Worm (Caenorhabditis elegans) whole organism, late embryonic: ENCODE results near the gene F56C9.10.

Experiments used
- C38D4.7 ChIP-seq: fragments of 200-800 bp; sonication (Bioruptor generic); optimal IDR thresholded peaks from 2 replicates; lab custom pipeline; 2018; ENCODE audit warnings: mild to moderate bottlenecking, missing genetic modification characterization, moderate library complexity, missing compliant biosample characterization
- F13H6.1 ChIP-seq: sonication (generic microtip); optimal IDR thresholded peaks from 2 replicates; lab custom pipeline; 2016; ENCODE audit warnings: missing genetic modification characterization, missing compliant biosample characterization
- K02D7.2 ChIP-seq: sonication (generic microtip); optimal IDR thresholded peaks from 2 replicates; lab custom pipeline; 2017; ENCODE audit warnings: mild to moderate bottlenecking, missing genetic modification characterization, missing compliant biosample characterization
- K09A11.1 ChIP-seq: sonication (generic microtip); optimal IDR thresholded peaks from 2 replicates; lab custom pipeline; 2017; ENCODE audit warnings: antibody characterized with exemption, mild to moderate bottlenecking, missing genetic modification characterization, missing compliant biosample characterization; ENCODE audit not compliant: insufficient read depth
- T23F11.4 ChIP-seq: fragments of 200-800 bp; sonication (Bioruptor generic); optimal IDR thresholded peaks from 2 replicates; lab custom pipeline; 2018; ENCODE audit warnings: mild to moderate bottlenecking, missing genetic modification characterization, missing compliant biosample characterization
- Y22D7AL.16 ChIP-seq: sonication (generic microtip); optimal IDR thresholded peaks from 2 replicates; lab custom pipeline; 2016; ENCODE audit warnings: missing genetic modification characterization, missing compliant biosample characterization
- ama-1 ChIP-seq: fragments of 150-350 bp; optimal IDR thresholded peaks from 2 replicates; lab custom pipeline; 2014
- ceh-18 ChIP-seq: sonication (generic microtip); optimal IDR thresholded peaks from 2 replicates; lab custom pipeline; 2016; ENCODE audit warnings: missing genetic modification characterization, missing compliant biosample characterization
- ceh-19 ChIP-seq: fragments of 200-800 bp; sonication (Bioruptor generic); optimal IDR thresholded peaks from 2 replicates; lab custom pipeline; 2018; ENCODE audit warnings: mild to moderate bottlenecking, missing genetic modification characterization, missing compliant biosample characterization
- ceh-22 ChIP-seq: sonication (generic microtip); optimal IDR thresholded peaks from 2 replicates; lab custom pipeline; 2017; ENCODE audit warnings: missing biosample characterization, missing genetic modification characterization
- ceh-24 ChIP-seq: sonication (generic microtip); optimal IDR thresholded peaks from 2 replicates; lab custom pipeline; 2016; ENCODE audit warnings: mild to moderate bottlenecking, missing genetic modification characterization, missing compliant biosample characterization
- ceh-30 ChIP-seq: fragments of 150-350 bp; optimal IDR thresholded peaks from 2 replicates; lab custom pipeline; 2014; ENCODE audit warnings: missing biosample characterization, missing genetic modification characterization
- ceh-9 ChIP-seq: sonication (generic microtip); optimal IDR thresholded peaks from 2 replicates; lab custom pipeline; 2016; ENCODE audit warnings: mild to moderate bottlenecking, missing genetic modification characterization, inconsistent platforms, missing compliant biosample characterization
- che-1 ChIP-seq: sonication (generic microtip); optimal IDR thresholded peaks from 2 replicates; lab custom pipeline; 2016; ENCODE audit warnings: mild to moderate bottlenecking, missing genetic modification characterization, missing compliant biosample characterization
- dve-1 ChIP-seq: sonication (generic microtip); optimal IDR thresholded peaks from 2 replicates; lab custom pipeline; 2017; ENCODE audit warnings: antibody characterized with exemption, mild to moderate bottlenecking, missing genetic modification characterization, missing compliant biosample characterization
- ets-4 ChIP-seq: sonication (generic microtip); optimal IDR thresholded peaks from 2 replicates; lab custom pipeline; 2016; ENCODE audit warnings: missing genetic modification characterization, missing compliant biosample characterization
- eyg-1 ChIP-seq: sonication (generic microtip); optimal IDR thresholded peaks from 2 replicates; lab custom pipeline; 2016; ENCODE audit warnings: missing genotype, missing genetic modification characterization, missing compliant biosample characterization
- fax-1 ChIP-seq: sonication (generic microtip); optimal IDR thresholded peaks from 2 replicates; lab custom pipeline; 2016; ENCODE audit warnings: missing genotype, missing genetic modification characterization, missing compliant biosample characterization
- fkh-6 ChIP-seq: sonication (generic microtip); optimal IDR thresholded peaks from 2 replicates; lab custom pipeline; 2016; ENCODE audit warnings: missing genetic modification characterization, missing compliant biosample characterization
- gmeb-2 ChIP-seq: sonication (generic microtip); optimal IDR thresholded peaks from 2 replicates; lab custom pipeline; 2016; ENCODE audit warnings: missing genetic modification characterization, inconsistent platforms, missing compliant biosample characterization
- hlh-13 ChIP-seq: fragments of 200-800 bp; sonication (Bioruptor generic); optimal IDR thresholded peaks from 2 replicates; lab custom pipeline; 2018; ENCODE audit warnings: mild to moderate bottlenecking, missing genetic modification characterization, missing compliant biosample characterization
- hlh-15 ChIP-seq: sonication (generic microtip); optimal IDR thresholded peaks from 2 replicates; lab custom pipeline; 2016; ENCODE audit warnings: missing genetic modification characterization, missing compliant biosample characterization
- madf-2 ChIP-seq: sonication (generic microtip); optimal IDR thresholded peaks from 2 replicates; lab custom pipeline; 2017; ENCODE audit warnings: missing genetic modification characterization, missing compliant biosample characterization
- nhr-11 ChIP-seq: fragments of 150-350 bp; optimal IDR thresholded peaks from 2 replicates; lab custom pipeline; 2014; ENCODE audit warnings: missing biosample characterization, missing genetic modification characterization
- odd-2 ChIP-seq: sonication (generic microtip); optimal IDR thresholded peaks from 2 replicates; lab custom pipeline; 2017; ENCODE audit warnings: antibody characterized with exemption, mild to moderate bottlenecking, missing genetic modification characterization, missing compliant biosample characterization
- pat-9 ChIP-seq: fragments of 200-800 bp; sonication (Bioruptor generic); optimal IDR thresholded peaks from 2 replicates; lab custom pipeline; 2018; ENCODE audit warnings: mild to moderate bottlenecking, missing genetic modification characterization, moderate library complexity, missing compliant biosample characterization
- pax-1 ChIP-seq: fragments of 150-350 bp; optimal IDR thresholded peaks from 2 replicates; lab custom pipeline; 2014; ENCODE audit warnings: missing biosample characterization, missing genetic modification characterization
- pha-2 ChIP-seq: sonication (generic microtip); optimal IDR thresholded peaks from 2 replicates; lab custom pipeline; 2017; ENCODE audit warnings: mild to moderate bottlenecking, missing genetic modification characterization, missing compliant biosample characterization
- pha-4 ChIP-seq: fragments of 150-350 bp; optimal IDR thresholded peaks from 2 replicates; lab custom pipeline; 2018; ENCODE audit warnings: missing biosample characterization, missing genetic modification reagents, missing genetic modification characterization
- rnt-1 ChIP-seq: sonication (generic microtip); optimal IDR thresholded peaks from 2 replicates; lab custom pipeline; 2016; ENCODE audit warnings: missing genetic modification characterization, missing compliant biosample characterization
- sdc-2 ChIP-seq: sonication (generic microtip); optimal IDR thresholded peaks from 2 replicates; lab custom pipeline; 2016; ENCODE audit warnings: missing genotype, missing genetic modification characterization, missing compliant biosample characterization
- sox-4 ChIP-seq: sonication (generic microtip); optimal IDR thresholded peaks from 2 replicates; lab custom pipeline; 2017; ENCODE audit warnings: mild to moderate bottlenecking, missing genetic modification characterization, inconsistent platforms, missing compliant biosample characterization
- syd-9 ChIP-seq: sonication (generic microtip); optimal IDR thresholded peaks from 2 replicates; lab custom pipeline; 2016; ENCODE audit warnings: mild to moderate bottlenecking, missing genetic modification characterization, moderate library complexity, missing compliant biosample characterization
- tbx-2 ChIP-seq: sonication (generic microtip); optimal IDR thresholded peaks from 2 replicates; lab custom pipeline; 2016; ENCODE audit warnings: missing genetic modification characterization, missing compliant biosample characterization
- tbx-7 ChIP-seq: sonication (generic microtip); optimal IDR thresholded peaks from 2 replicates; lab custom pipeline; 2016; ENCODE audit warnings: missing genotype, missing genetic modification characterization, missing compliant biosample characterization
- ttx-3 ChIP-seq: sonication (generic microtip); optimal IDR thresholded peaks from 2 replicates; lab custom pipeline; 2016; ENCODE audit warnings: missing genetic modification reagents, missing genetic modification characterization, missing compliant biosample characterization
- unc-3 ChIP-seq, 2 experiments: fragments of 200-800 bp in 1 of 2; sonication (Bioruptor generic) in 1 of 2; sonication (generic microtip) in 1 of 2; conservative IDR thresholded peaks in 1 of 2; optimal IDR thresholded peaks in 1 of 2; 2 replicates each; pipeline versions ENCODE4 v1.3.6 to Lab custom; 2016 to 2022; ENCODE audit warnings: missing compliant biosample characterization in 2 of 2, missing genetic modification characterization in 2 of 2, missing genetic modification reagents in 1 of 2
- unc-55 ChIP-seq: sonication (generic microtip); optimal IDR thresholded peaks from 2 replicates; lab custom pipeline; 2017; ENCODE audit warnings: missing biosample characterization, missing genetic modification reagents, missing genetic modification characterization
- unc-86 ChIP-seq: sonication (generic microtip); optimal IDR thresholded peaks from 2 replicates; lab custom pipeline; 2016; ENCODE audit warnings: missing genetic modification characterization, missing compliant biosample characterization
- zip-5 ChIP-seq: sonication (generic microtip); optimal IDR thresholded peaks from 2 replicates; lab custom pipeline; 2016; ENCODE audit warnings: missing genetic modification characterization, missing compliant biosample characterization
- ztf-16 ChIP-seq: sonication (generic microtip); optimal IDR thresholded peaks from 2 replicates; lab custom pipeline; 2017; ENCODE audit warnings: missing genetic modification characterization, missing compliant biosample characterization

F56C9.10 gene

ce11 chrIII:7323331-7323730 lies 11.8 kb downstream of the F56C9.10 start:
- TF ChIP-seq gmeb-2 (tag; lab: Kevin White, UChicago) (no peak), tbx-2 (tag; lab: Kevin White, UChicago) (no peak), Y22D7AL.16 (no peak), ama-1 (lab: Kevin White, UChicago) (no peak), F13H6.1 (tag; lab: Kevin White, UChicago) (no peak), che-1 (tag; lab: Kevin White, UChicago) (no peak), C38D4.7 (no peak), sdc-2 (no peak), madf-2 (tag; lab: Kevin White, UChicago) (no peak), odd-2 (tag; lab: Kevin White, UChicago) (no peak), tbx-7 (no peak), pha-4 (tag; lab: Kevin White, UChicago) (no peak), pha-2 (tag; lab: Kevin White, UChicago) (no peak), ceh-22 (tag; lab: Kevin White, UChicago) (no peak)

ce11 chrIII:7322018-7322417 lies 13.1 kb downstream of the F56C9.10 start:
- TF ChIP-seq fax-1 (tag; lab: Kevin White, UChicago), result no peak
- TF ChIP-seq unc-3 (GFP tag; conservative IDR thresholded peaks at IDR 0.05; lab: Robert Waterston, UW), result no peak
- no peak for TF ChIP-seq unc-3 (tag; optimal IDR thresholded peaks at IDR 0.05; lab: Kevin White, UChicago)
- no peak for TF ChIP-seq unc-55
- no peak for TF ChIP-seq pha-2 (tag; lab: Kevin White, UChicago)
- no peak for TF ChIP-seq ceh-9 (tag; lab: Kevin White, UChicago)
- no peak for TF ChIP-seq unc-86 (tag; lab: Kevin White, UChicago)
- TF ChIP-seq nhr-11 (tag; lab: Kevin White, UChicago), result no peak
- TF ChIP-seq zip-5 (tag; lab: Kevin White, UChicago), result no peak
- no peak for TF ChIP-seq K09A11.1 (tag; lab: Kevin White, UChicago)
- TF ChIP-seq pha-4 (tag; lab: Kevin White, UChicago), result no peak

ce11 chrIII:7319390-7319789 lies 15.7 kb downstream of the F56C9.10 start, which contains the start of gene F56C9.8:
Gene F56C9.8, minus strand, starts transcription at chrIII:7319509.
- TF ChIP-seq tbx-7 (no peak), gmeb-2 (tag; lab: Kevin White, UChicago) (no peak), ceh-18 (tag; lab: Kevin White, UChicago) (no peak), hlh-13 (GFP tag; lab: Kevin White, UChicago) (no peak), zip-5 (tag; lab: Kevin White, UChicago) (no peak), ztf-16 (tag; lab: Kevin White, UChicago) (no peak), pha-2 (tag; lab: Kevin White, UChicago) (no peak), fkh-6 (tag; lab: Kevin White, UChicago) (no peak), K09A11.1 (tag; lab: Kevin White, UChicago) (no peak), ceh-19 (GFP tag; lab: Kevin White, UChicago) (no peak), C38D4.7 (no peak), ceh-24 (tag; lab: Kevin White, UChicago) (no peak), ceh-9 (tag; lab: Kevin White, UChicago) (no peak), nhr-11 (tag; lab: Kevin White, UChicago) (no peak)

- TF ChIP-seq pax-1 (peak; percentile 14), K02D7.2 (tag; lab: Kevin White, UChicago) (no peak), ceh-19 (GFP tag; lab: Kevin White, UChicago) (peak; percentile 33)
These were observed 17.8 kb downstream of the F56C9.10 start for ce11 chrIII:7317354-7317753.

ce11 chrIII:7314927-7315547 lies 20.1 kb downstream of the F56C9.10 start, which contains the start of gene nspg-6:
Gene nspg-6, minus strand, starts transcription at chrIII:7314977.
- TF ChIP-seq che-1 (tag; lab: Kevin White, UChicago) (no peak), rnt-1 (tag; lab: Kevin White, UChicago) (no peak), T23F11.4 (GFP tag; lab: Kevin White, UChicago) (no peak), tbx-2 (tag; lab: Kevin White, UChicago) (no peak), dve-1 (tag; lab: Kevin White, UChicago) (no peak), sox-4 (tag; lab: Kevin White, UChicago) (no peak), Y22D7AL.16 (no peak), pat-9 (tag; lab: Kevin White, UChicago) (no peak), ets-4 (tag; lab: Kevin White, UChicago) (no peak), ceh-9 (tag; lab: Kevin White, UChicago) (no peak), hlh-15 (tag; lab: Kevin White, UChicago) (no peak), fax-1 (tag; lab: Kevin White, UChicago) (no peak), unc-3 (GFP tag; conservative IDR thresholded peaks at IDR 0.05; lab: Robert Waterston, UW) (no peak), unc-3 (tag; optimal IDR thresholded peaks at IDR 0.05; lab: Kevin White, UChicago) (no peak), ttx-3 (tag; lab: Kevin White, UChicago) (no peak), ceh-30 (tag; lab: Kevin White, UChicago) (no peak), eyg-1 (tag; lab: Kevin White, UChicago) (no peak), syd-9 (tag; lab: Kevin White, UChicago) (no peak), unc-86 (tag; lab: Kevin White, UChicago) (no peak)
